Fruit fly (Drosophila melanogaster) whole organism, embryonic: ENCODE measurements around the gene unk.

Experiments used
- Awh ChIP-seq: fragments of 200-800 bp; sonication (Bioruptor generic); IDR thresholded peaks from 2 replicates; pipeline ENCODE4, ENCODE4 v1.3.6; 2022; ENCODE audit warnings: missing biosample characterization, missing genetic modification characterization
- BEAF-32 ChIP-seq: fragments of 200-800 bp; sonication (Bioruptor generic); optimal IDR thresholded peaks from 3 replicates; lab custom pipeline; 2017; ENCODE audit warnings: missing biosample characterization, missing genetic modification characterization, mild to moderate bottlenecking, moderate library complexity, missing genetic modification reagents
- Bdp1 ChIP-seq: fragments of 200-800 bp; sonication (Bioruptor generic); optimal IDR thresholded peaks from 3 replicates; lab custom pipeline; 2016; ENCODE audit warnings: missing biosample characterization, missing genetic modification characterization
- CG10366 ChIP-seq: fragments of 200-800 bp; sonication (Bioruptor generic); IDR thresholded peaks from 2 replicates; pipeline ENCODE4 v1.3.6; 2022; ENCODE audit warnings: missing biosample characterization, missing genetic modification characterization
- CG11504 ChIP-seq: fragments of 200-800 bp; sonication (Bioruptor generic); optimal IDR thresholded peaks from 3 replicates; lab custom pipeline; 2019; ENCODE audit warnings: missing biosample characterization, mild to moderate bottlenecking, missing genetic modification characterization, moderate library complexity
- CG12071 ChIP-seq: fragments of 200-800 bp; sonication (Bioruptor generic); optimal IDR thresholded peaks from 3 replicates; lab custom pipeline; 2018; ENCODE audit warnings: missing biosample characterization, mild to moderate bottlenecking, missing genetic modification characterization
- CG12744 ChIP-seq: fragments of 200-800 bp; sonication (Bioruptor generic); optimal IDR thresholded peaks from 2 replicates; lab custom pipeline; 2016; ENCODE audit warnings: missing biosample characterization, missing genetic modification characterization
- CG15514 ChIP-seq: fragments of 200-800 bp; sonication (Bioruptor generic); optimal IDR thresholded peaks from 3 replicates; lab custom pipeline; 2017; ENCODE audit warnings: missing biosample characterization, missing genetic modification characterization, mild to moderate bottlenecking, moderate library complexity, missing genetic modification reagents
- CG1602 ChIP-seq: fragments of 200-800 bp; sonication (Bioruptor generic); optimal IDR thresholded peaks from 3 replicates; lab custom pipeline; 2016; ENCODE audit warnings: missing biosample characterization, missing genetic modification characterization
- CG16813 ChIP-seq: fragments of 200-800 bp; sonication (Bioruptor generic); IDR thresholded peaks from 3 replicates; pipeline ENCODE4 v1.3.6; 2022; ENCODE audit warnings: missing biosample characterization, missing genetic modification characterization; ENCODE audit not compliant: partially characterized antibody
- CG16815 ChIP-seq: fragments of 200-800 bp; sonication (Bioruptor generic); optimal IDR thresholded peaks from 3 replicates; lab custom pipeline; 2017; ENCODE audit warnings: missing biosample characterization, mild to moderate bottlenecking, missing genetic modification characterization
- CG18476 ChIP-seq: fragments of 200-800 bp; sonication (Bioruptor generic); optimal IDR thresholded peaks from 2 replicates; lab custom pipeline; 2016; ENCODE audit warnings: missing biosample characterization, mild to moderate bottlenecking, missing genetic modification characterization
- CG2712 ChIP-seq: fragments of 200-800 bp; optimal IDR thresholded peaks from 3 replicates; lab custom pipeline; 2019; ENCODE audit warnings: missing biosample characterization, mild to moderate bottlenecking, missing genetic modification characterization, moderate library complexity
- CG31224 ChIP-seq: fragments of 200-800 bp; sonication (Bioruptor generic); IDR thresholded peaks from 2 replicates; pipeline ENCODE4 v1.3.6; 2022; ENCODE audit warnings: missing biosample characterization, missing genetic modification characterization
- CG32772 ChIP-seq: fragments of 200-800 bp; sonication (Bioruptor generic); IDR thresholded peaks from 2 replicates; pipeline ENCODE4 v1.3.6; 2022; ENCODE audit warnings: missing biosample characterization, missing genetic modification characterization
- CG34224 ChIP-seq: fragments of 200-800 bp; sonication (Bioruptor generic); IDR thresholded peaks from 3 replicates; pipeline ENCODE4 v1.3.6; 2022; ENCODE audit warnings: missing biosample characterization, missing genetic modification characterization; ENCODE audit not compliant: partially characterized antibody
- CG3847 ChIP-seq: fragments of 200-800 bp; sonication (Bioruptor generic); IDR thresholded peaks from 2 replicates; pipeline ENCODE4 v1.3.6; 2022; ENCODE audit warnings: missing biosample characterization, missing genetic modification characterization
- CG5245 ChIP-seq: fragments of 200-800 bp; sonication (Bioruptor generic); optimal IDR thresholded peaks from 3 replicates; lab custom pipeline; 2016; ENCODE audit warnings: missing biosample characterization, missing genetic modification characterization
- CG6689 ChIP-seq: fragments of 200-800 bp; sonication (Bioruptor generic); IDR thresholded peaks from 2 replicates; pipeline ENCODE4 v1.3.6; 2022; ENCODE audit warnings: missing biosample characterization, missing genetic modification characterization
- CG6791 ChIP-seq: fragments of 200-800 bp; sonication (Bioruptor generic); IDR thresholded peaks from 3 replicates; pipeline ENCODE4 v1.3.6; 2022; ENCODE audit warnings: missing biosample characterization, missing genetic modification characterization; ENCODE audit not compliant: partially characterized antibody
- CG7745 ChIP-seq: fragments of 200-800 bp; sonication (Bioruptor generic); optimal IDR thresholded peaks from 2 replicates; lab custom pipeline; 2018; ENCODE audit warnings: missing biosample characterization, mild to moderate bottlenecking, missing genetic modification characterization, moderate library complexity
- CG7839 ChIP-seq: fragments of 200-800 bp; sonication (Bioruptor generic); optimal IDR thresholded peaks from 3 replicates; lab custom pipeline; 2018; ENCODE audit warnings: missing biosample characterization, mild to moderate bottlenecking, missing genetic modification characterization, moderate library complexity
- CG7928 ChIP-seq: fragments of 200-800 bp; sonication (Bioruptor generic); optimal IDR thresholded peaks from 2 replicates; lab custom pipeline; 2017; ENCODE audit warnings: missing biosample characterization, mild to moderate bottlenecking, missing genetic modification characterization
- CG8281 ChIP-seq: fragments of 200-800 bp; sonication (Bioruptor generic); optimal IDR thresholded peaks from 2 replicates; lab custom pipeline; 2018; ENCODE audit warnings: missing biosample characterization, mild to moderate bottlenecking, missing genetic modification characterization, moderate library complexity
- CG8359 ChIP-seq: fragments of 200-800 bp; sonication (Bioruptor generic); optimal IDR thresholded peaks from 2 replicates; lab custom pipeline; 2017; ENCODE audit warnings: missing biosample characterization, mild to moderate bottlenecking, missing genetic modification characterization, borderline replicate concordance
- CG8924 ChIP-seq: fragments of 200-800 bp; optimal IDR thresholded peaks from 3 replicates; lab custom pipeline; 2019; ENCODE audit warnings: missing biosample characterization, mild to moderate bottlenecking, missing genetic modification characterization, moderate library complexity
- CG9215 ChIP-seq: fragments of 200-800 bp; sonication (Bioruptor generic); IDR thresholded peaks from 2 replicates; pipeline ENCODE4 v1.3.6; 2022; ENCODE audit warnings: missing biosample characterization, missing genetic modification characterization
- Dp ChIP-seq: fragments of 200-800 bp; sonication (Bioruptor generic); optimal IDR thresholded peaks from 2 replicates; lab custom pipeline; 2018; ENCODE audit warnings: missing biosample characterization, mild to moderate bottlenecking, missing genetic modification characterization, moderate library complexity
- Dref ChIP-seq: fragments of 200-800 bp; sonication (Bioruptor generic); IDR thresholded peaks from 2 replicates; pipeline ENCODE4 v1.3.6; 2022; ENCODE audit warnings: missing biosample characterization, missing genetic modification characterization
- Ets65A ChIP-seq: fragments of 200-800 bp; sonication (Bioruptor generic); peaks from one replicate; lab custom pipeline; 2016; ENCODE audit warnings: missing biosample characterization, missing genetic modification characterization
- Fer2 ChIP-seq: fragments of 200-800 bp; sonication (Bioruptor generic); optimal IDR thresholded peaks from 2 replicates; lab custom pipeline; 2018; ENCODE audit warnings: missing biosample characterization, mild to moderate bottlenecking, missing genetic modification characterization, moderate library complexity
- Oli ChIP-seq: fragments of 200-800 bp; sonication (Bioruptor generic); optimal IDR thresholded peaks from 2 replicates; lab custom pipeline; 2018; ENCODE audit warnings: missing biosample characterization, mild to moderate bottlenecking, missing genetic modification characterization, moderate library complexity
- Sry-δ ChIP-seq: fragments of 200-800 bp; sonication (Bioruptor generic); optimal IDR thresholded peaks from 2 replicates; lab custom pipeline; 2016; ENCODE audit warnings: missing biosample characterization, missing genetic modification characterization
- Usf ChIP-seq: fragments of 200-800 bp; sonication (Bioruptor generic); optimal IDR thresholded peaks from 2 replicates; lab custom pipeline; 2017; ENCODE audit warnings: missing genotype, missing biosample characterization, missing genetic modification characterization
- br ChIP-seq: fragments of >200 bp; optimal IDR thresholded peaks from 2 replicates; lab custom pipeline; 2017
- cad ChIP-seq: fragments of >200 bp; optimal IDR thresholded peaks from 2 replicates; lab custom pipeline; 2017; ENCODE audit warnings: missing biosample characterization, missing genetic modification characterization
- dan ChIP-seq: fragments of 200-800 bp; sonication (Bioruptor generic); IDR thresholded peaks from 2 replicates; pipeline ENCODE4 v1.3.6; 2022; ENCODE audit warnings: missing biosample characterization, missing genetic modification characterization
- dati ChIP-seq: fragments of 200-800 bp; sonication (Bioruptor generic); IDR thresholded peaks from 2 replicates; pipeline ENCODE4 v1.3.6; 2022; ENCODE audit warnings: missing biosample characterization, missing genetic modification characterization
- fd102C ChIP-seq: fragments of 200-800 bp; sonication (Bioruptor generic); optimal IDR thresholded peaks from 2 replicates; lab custom pipeline; 2018; ENCODE audit warnings: missing biosample characterization, mild to moderate bottlenecking, missing genetic modification characterization, moderate library complexity
- fd3F ChIP-seq: fragments of 200-800 bp; sonication (Bioruptor generic); optimal IDR thresholded peaks from 2 replicates; lab custom pipeline; 2018; ENCODE audit warnings: missing biosample characterization, mild to moderate bottlenecking, missing genetic modification characterization, moderate library complexity
- h ChIP-seq: fragments of >200 bp; optimal IDR thresholded peaks from 2 replicates; lab custom pipeline; 2017
- jing ChIP-seq: fragments of 200-800 bp; sonication (Bioruptor generic); optimal IDR thresholded peaks from 2 replicates; lab custom pipeline; 2018; ENCODE audit warnings: missing biosample characterization, mild to moderate bottlenecking, missing genetic modification characterization
- lbe ChIP-seq: fragments of 200-800 bp; sonication (Bioruptor generic); optimal IDR thresholded peaks from 2 replicates; lab custom pipeline; 2016; ENCODE audit warnings: missing biosample characterization, mild to moderate bottlenecking, missing genetic modification characterization
- mld ChIP-seq: fragments of 200-800 bp; sonication (Bioruptor generic); IDR thresholded peaks from 3 replicates; pipeline ENCODE4 v1.3.6; 2022; ENCODE audit warnings: missing biosample characterization, missing genetic modification characterization; ENCODE audit not compliant: partially characterized antibody
- oc ChIP-seq: fragments of 200-800 bp; sonication (Bioruptor generic); optimal IDR thresholded peaks from 2 replicates; lab custom pipeline; 2018; ENCODE audit warnings: missing biosample characterization, mild to moderate bottlenecking, missing genetic modification characterization, moderate library complexity
- pnt ChIP-seq: fragments of 200-800 bp; sonication (Bioruptor generic); optimal IDR thresholded peaks from 3 replicates; lab custom pipeline; 2016; ENCODE audit warnings: missing biosample characterization, missing genetic modification characterization
- psq ChIP-seq: fragments of 200-800 bp; sonication (Bioruptor generic); optimal IDR thresholded peaks from 2 replicates; lab custom pipeline; 2017; ENCODE audit warnings: missing biosample characterization, missing genetic modification characterization
- slbo ChIP-seq: fragments of 200-800 bp; sonication (Bioruptor generic); IDR thresholded peaks from 2 replicates; pipeline ENCODE4 v1.3.6; 2022; ENCODE audit warnings: missing biosample characterization, missing genetic modification characterization
- ssp ChIP-seq: fragments of 200-800 bp; sonication (Bioruptor generic); IDR thresholded peaks from 2 replicates; pipeline ENCODE4 v1.3.6; 2022; ENCODE audit warnings: missing biosample characterization, missing genetic modification characterization
- vvl ChIP-seq: fragments of 200-800 bp; sonication (Bioruptor generic); IDR thresholded peaks from 2 replicates; pipeline ENCODE4 v1.3.6; 2022; ENCODE audit warnings: missing biosample characterization, missing genetic modification characterization
- wdn ChIP-seq: fragments of 200-800 bp; sonication (Bioruptor generic); IDR thresholded peaks from 2 replicates; pipeline ENCODE4 v1.3.6; 2022; ENCODE audit warnings: missing biosample characterization, missing genetic modification characterization

Gene unk

DNA sequence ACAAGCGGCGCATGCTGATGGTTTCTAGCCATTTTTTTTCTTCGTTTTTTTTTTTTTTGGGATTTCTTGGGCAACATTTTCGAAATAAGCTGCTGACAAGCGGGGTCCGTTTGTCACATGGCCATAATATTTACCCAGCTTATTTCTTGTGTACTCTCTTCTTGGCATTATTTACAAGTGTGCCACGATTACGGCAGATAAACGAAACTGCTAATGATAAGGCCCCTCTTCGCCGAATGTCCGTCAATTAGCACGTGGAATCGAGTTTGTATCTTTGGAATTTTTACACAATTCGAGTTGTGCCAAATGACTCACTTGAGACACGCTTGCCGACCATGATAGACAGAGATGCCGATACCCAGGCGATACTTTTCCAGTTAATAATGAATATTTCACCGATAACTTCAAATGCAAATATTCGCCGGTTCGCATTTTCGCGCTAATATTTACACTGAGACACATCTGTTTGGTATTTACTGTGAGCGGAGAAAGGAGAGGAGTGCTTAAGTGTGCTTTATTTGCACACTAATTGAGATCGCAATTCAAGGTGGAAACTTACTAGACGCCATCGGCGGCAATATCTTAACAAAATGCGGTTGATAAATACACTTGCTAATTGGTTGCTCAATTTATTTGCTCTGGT lies 18.9 kb upstream of the unk start (continued):
- TF ChIP-seq dati (GFP tag; lab: Robert Waterston, UW): no peak
- TF ChIP-seq CG10366: peak; percentile 10; the same call in 1 of the 2 replicates
- no peak for TF ChIP-seq mld (GFP tag; lab: Robert Waterston, UW)
- peak; percentile 36 for TF ChIP-seq Fer2 (tag; lab: Kevin White, UChicago)
- no peak for TF ChIP-seq CG9215 (GFP tag; lab: Robert Waterston, UW)
- TF ChIP-seq fd3F (GFP tag; lab: Kevin White, UChicago): no peak
- TF ChIP-seq Usf: no peak
- no peak for TF ChIP-seq CG3847 (GFP tag; lab: Robert Waterston, UW)
- TF ChIP-seq CG7839 (tag; lab: Kevin White, UChicago): peak; percentile 2
- TF ChIP-seq CG7928 (GFP tag; lab: Kevin White, UChicago): no peak
- TF ChIP-seq jing (GFP tag; lab: Kevin White, UChicago): no peak
- TF ChIP-seq CG32772 (GFP tag; lab: Robert Waterston, UW): no peak
- no peak for TF ChIP-seq Dref (GFP tag; lab: Robert Waterston, UW)
- TF ChIP-seq CG11504: no peak
- no peak for TF ChIP-seq psq (GFP tag; lab: Kevin White, UChicago)
- peak; percentile 66; the same call in 1 of the 2 replicates for TF ChIP-seq Awh
- no peak for TF ChIP-seq CG8359 (GFP tag; lab: Kevin White, UChicago)
- TF ChIP-seq CG5245 (GFP tag; lab: Kevin White, UChicago): no peak
- no peak for TF ChIP-seq pnt (GFP tag; lab: Kevin White, UChicago)
- TF ChIP-seq Ets65A (GFP tag; lab: Kevin White, UChicago): peak; percentile 38
- no peak for TF ChIP-seq Bdp1 (GFP tag; lab: Kevin White, UChicago)
- TF ChIP-seq cad: no peak
- peak; percentile 0 for TF ChIP-seq CG18476 (GFP tag; lab: Kevin White, UChicago)
- TF ChIP-seq CG16813: no peak
- TF ChIP-seq CG12744 (GFP tag; lab: Kevin White, UChicago): no peak
- no peak for TF ChIP-seq oc (tag; lab: Kevin White, UChicago)
- TF ChIP-seq CG8281 (tag; lab: Kevin White, UChicago): peak; percentile 31
- no peak for TF ChIP-seq dan
- peak; percentile 37 for TF ChIP-seq lbe (GFP tag; lab: Kevin White, UChicago)
- peak; percentile 19; the same call in 1 of the 2 replicates for TF ChIP-seq slbo (GFP tag; lab: Robert Waterston, UW)
- no peak for TF ChIP-seq CG34224
- TF ChIP-seq CG2712 (tag; lab: Kevin White, UChicago): no peak
- peak; percentile 47 for TF ChIP-seq CG15514 (GFP tag; lab: Kevin White, UChicago)
- no peak for TF ChIP-seq fd102C
- no peak for TF ChIP-seq wdn (GFP tag; lab: Robert Waterston, UW)
- TF ChIP-seq h (lab: Kevin White, UChicago): no peak
- TF ChIP-seq br: no peak
- no peak for TF ChIP-seq Oli
- TF ChIP-seq CG6689 (GFP tag; lab: Robert Waterston, UW): no peak
- no peak for TF ChIP-seq ssp (GFP tag; lab: Robert Waterston, UW)
- TF ChIP-seq CG8924 (tag; lab: Kevin White, UChicago): no peak
- TF ChIP-seq CG7745 (tag; lab: Kevin White, UChicago): no peak
- TF ChIP-seq Sry-δ: no peak
- TF ChIP-seq CG12071 (GFP tag; lab: Kevin White, UChicago): peak; percentile 80
- peak; percentile 45; the same call in 1 of the 2 replicates for TF ChIP-seq vvl (GFP tag; lab: Robert Waterston, UW)
- no peak for TF ChIP-seq CG16815 (GFP tag; lab: Kevin White, UChicago)
- TF ChIP-seq CG1602: no peak
- no peak for TF ChIP-seq Dp (GFP tag; lab: Kevin White, UChicago)
- no peak for TF ChIP-seq BEAF-32 (GFP tag; lab: Kevin White, UChicago)
- TF ChIP-seq CG6791 (GFP tag; lab: Robert Waterston, UW): no peak
- no peak for TF ChIP-seq CG31224 (GFP tag; lab: Robert Waterston, UW)
